Worm (Caenorhabditis elegans) whole organism, L2 larva: ENCODE measurements around the gene B0238.9.

Source experiments
- C34F6.9 ChIP-seq: fragments of 150-350 bp; optimal IDR thresholded peaks from 2 replicates; lab custom pipeline; 2014; ENCODE audit warnings: missing biosample characterization, missing genetic modification characterization
- F13H6.1 ChIP-seq: sonication (generic microtip); optimal IDR thresholded peaks from 2 replicates; lab custom pipeline; 2016; ENCODE audit warnings: missing genetic modification characterization, missing compliant biosample characterization
- R02D3.7 ChIP-seq: fragments of 150-350 bp; optimal IDR thresholded peaks from 2 replicates; lab custom pipeline; 2014; ENCODE audit warnings: missing biosample characterization, missing genetic modification characterization
- Y55F3AM.14 ChIP-seq: fragments of 200-800 bp; sonication (Bioruptor generic); optimal IDR thresholded peaks from 2 replicates; lab custom pipeline; 2018; ENCODE audit warnings: mild to moderate bottlenecking, missing genetic modification characterization, missing compliant biosample characterization
- ZK546.5 ChIP-seq: sonication (generic microtip); optimal IDR thresholded peaks from 2 replicates; lab custom pipeline; 2017; ENCODE audit warnings: missing biosample characterization, missing genetic modification characterization
- alr-1 ChIP-seq: fragments of 150-350 bp; optimal IDR thresholded peaks from 2 replicates; lab custom pipeline; 2014; ENCODE audit warnings: missing biosample characterization, missing genetic modification characterization
- aly-2 ChIP-seq: fragments of 150-350 bp; optimal IDR thresholded peaks from 2 replicates; lab custom pipeline; 2014; ENCODE audit warnings: missing biosample characterization, missing genetic modification characterization
- ama-1 ChIP-seq: fragments of 150-350 bp; optimal IDR thresholded peaks from 2 replicates; lab custom pipeline; 2018; ENCODE audit warnings: inconsistent platforms
- blmp-1 ChIP-seq: sonication (generic microtip); optimal IDR thresholded peaks from 2 replicates; lab custom pipeline; 2017; ENCODE audit warnings: missing genetic modification characterization, mild to moderate bottlenecking, missing compliant biosample characterization, antibody characterized with exemption, moderate library complexity; ENCODE audit not compliant: insufficient read depth
- ceh-16 ChIP-seq: fragments of 150-350 bp; optimal IDR thresholded peaks from 2 replicates; lab custom pipeline; 2014; ENCODE audit warnings: missing biosample characterization, missing genetic modification characterization
- ceh-82 ChIP-seq: fragments of 150-350 bp; optimal IDR thresholded peaks from 2 replicates; lab custom pipeline; 2014; ENCODE audit warnings: missing biosample characterization, missing genetic modification characterization
- crh-2 ChIP-seq: sonication (generic microtip); optimal IDR thresholded peaks from 2 replicates; lab custom pipeline; 2017; ENCODE audit warnings: missing biosample characterization, missing genetic modification characterization
- dmd-4 ChIP-seq: sonication (generic microtip); optimal IDR thresholded peaks from 2 replicates; lab custom pipeline; 2017; ENCODE audit warnings: missing biosample characterization, missing genetic modification characterization
- egl-27 ChIP-seq: sonication (generic microtip); optimal IDR thresholded peaks from 3 replicates; lab custom pipeline; 2017; ENCODE audit warnings: missing biosample characterization, missing genetic modification reagents, missing genetic modification characterization
- elt-1 ChIP-seq: fragments of 150-350 bp; optimal IDR thresholded peaks from 2 replicates; lab custom pipeline; 2014; ENCODE audit warnings: missing biosample characterization, missing genetic modification characterization
- elt-3 ChIP-seq: sonication (generic microtip); optimal IDR thresholded peaks from 2 replicates; lab custom pipeline; 2017; ENCODE audit warnings: missing biosample characterization, missing genetic modification characterization
- fos-1 ChIP-seq: fragments of 150-350 bp; optimal IDR thresholded peaks from 2 replicates; lab custom pipeline; 2014; ENCODE audit warnings: missing biosample characterization, missing genetic modification characterization
- gmeb-1 ChIP-seq: fragments of 150-350 bp; optimal IDR thresholded peaks from 2 replicates; lab custom pipeline; 2014; ENCODE audit warnings: missing biosample characterization, missing genetic modification characterization
- lin-11 ChIP-seq: fragments of 150-350 bp; sonication (generic microtip); optimal IDR thresholded peaks from 2 replicates; lab custom pipeline; 2014; ENCODE audit warnings: missing biosample characterization, missing genetic modification characterization, inconsistent platforms, mixed read lengths
- lin-13 ChIP-seq: fragments of 150-350 bp; optimal IDR thresholded peaks from 2 replicates; lab custom pipeline; 2014; ENCODE audit warnings: missing biosample characterization, missing genetic modification reagents, missing genetic modification characterization
- lin-39 ChIP-seq: fragments of 150-350 bp; optimal IDR thresholded peaks from 2 replicates; lab custom pipeline; 2014; ENCODE audit warnings: missing biosample characterization, missing genetic modification reagents, missing genetic modification characterization
- lsy-2 ChIP-seq, 2 experiments: fragments of 150-350 bp in 1 of 2; sonication (generic microtip) in 1 of 2; optimal IDR thresholded peaks; 2 replicates each; lab custom pipeline; 2014 to 2017; ENCODE audit warnings: missing biosample characterization in 2 of 2, missing genetic modification characterization in 2 of 2
- mab-5 ChIP-seq: fragments of 150-350 bp; optimal IDR thresholded peaks from 2 replicates; lab custom pipeline; 2014; ENCODE audit warnings: missing biosample characterization, missing genetic modification characterization
- mbf-1 ChIP-seq: sonication (generic microtip); optimal IDR thresholded peaks from 2 replicates; lab custom pipeline; 2017; ENCODE audit warnings: missing biosample characterization, missing genetic modification characterization
- mdl-1 ChIP-seq, 2 experiments: fragments of 150-350 bp in 1 of 2; sonication (generic microtip) in 1 of 2; optimal IDR thresholded peaks; 2 replicates each; lab custom pipeline; 2017; ENCODE audit warnings: missing biosample characterization in 2 of 2, missing genetic modification characterization in 2 of 2
- nhr-10 ChIP-seq: sonication (generic microtip); optimal IDR thresholded peaks from 2 replicates; lab custom pipeline; 2017; ENCODE audit warnings: missing biosample characterization, missing genetic modification characterization
- nhr-11 ChIP-seq: fragments of 150-350 bp; optimal IDR thresholded peaks from 2 replicates; lab custom pipeline; 2014; ENCODE audit warnings: missing biosample characterization, missing genetic modification characterization
- nhr-12 ChIP-seq: fragments of 150-350 bp; optimal IDR thresholded peaks from 2 replicates; lab custom pipeline; 2014; ENCODE audit warnings: missing biosample characterization, missing genetic modification characterization
- nhr-129 ChIP-seq: fragments of 150-350 bp; optimal IDR thresholded peaks from 2 replicates; lab custom pipeline; 2014; ENCODE audit warnings: missing biosample characterization, missing genetic modification characterization
- nhr-21 ChIP-seq: fragments of 150-350 bp; optimal IDR thresholded peaks from 2 replicates; lab custom pipeline; 2014; ENCODE audit warnings: missing biosample characterization, missing genetic modification characterization
- nhr-23 ChIP-seq: fragments of 150-350 bp; optimal IDR thresholded peaks from 2 replicates; lab custom pipeline; 2014; ENCODE audit warnings: missing biosample characterization, missing genetic modification reagents, missing genetic modification characterization
- nhr-237 ChIP-seq: fragments of 150-350 bp; optimal IDR thresholded peaks from 2 replicates; lab custom pipeline; 2014; ENCODE audit warnings: missing biosample characterization, missing genetic modification characterization
- nhr-25 ChIP-seq: fragments of 150-350 bp; sonication (generic microtip); optimal IDR thresholded peaks from 3 replicates; lab custom pipeline; 2014; ENCODE audit warnings: missing biosample characterization, missing genetic modification characterization
- nhr-6 ChIP-seq: fragments of 150-350 bp; optimal IDR thresholded peaks from 2 replicates; lab custom pipeline; 2014; ENCODE audit warnings: missing biosample characterization, missing genetic modification characterization
- nhr-77 ChIP-seq: fragments of 150-350 bp; optimal IDR thresholded peaks from 2 replicates; lab custom pipeline; 2014; ENCODE audit warnings: missing biosample characterization, missing genetic modification characterization
- peb-1 ChIP-seq: fragments of 150-350 bp; optimal IDR thresholded peaks from 2 replicates; lab custom pipeline; 2014; ENCODE audit warnings: missing biosample characterization, missing genetic modification characterization
- sem-4 ChIP-seq: fragments of 150-350 bp; optimal IDR thresholded peaks from 2 replicates; lab custom pipeline; 2014; ENCODE audit warnings: missing biosample characterization, missing genetic modification reagents, missing genetic modification characterization
- skn-1 ChIP-seq: sonication (generic microtip); optimal IDR thresholded peaks from 2 replicates; lab custom pipeline; 2017; ENCODE audit warnings: missing biosample characterization, missing genetic modification characterization
- sma-3 ChIP-seq: sonication (generic microtip); optimal IDR thresholded peaks from 2 replicates; lab custom pipeline; 2016; ENCODE audit warnings: missing genetic modification reagents, missing genetic modification characterization, missing compliant biosample characterization
- sma-9 ChIP-seq, 2 experiments: fragments of 150-350 bp in 1 of 2; sonication (generic microtip) in 1 of 2; optimal IDR thresholded peaks; 2 replicates each; lab custom pipeline; 2014 to 2016; ENCODE audit warnings: missing genetic modification characterization in 2 of 2, mild to moderate bottlenecking in 1 of 2, missing biosample characterization in 1 of 2, missing compliant biosample characterization in 1 of 2, missing genetic modification reagents in 1 of 2, moderate library complexity in 1 of 2
- snpc-4 ChIP-seq: fragments of 150-350 bp; optimal IDR thresholded peaks from 2 replicates; lab custom pipeline; 2014; ENCODE audit warnings: missing biosample characterization, missing genetic modification characterization
- unc-39 ChIP-seq: fragments of 150-350 bp; optimal IDR thresholded peaks from 2 replicates; lab custom pipeline; 2014; ENCODE audit warnings: missing biosample characterization, missing genetic modification characterization
- unc-55 ChIP-seq: fragments of 150-350 bp; sonication (generic microtip); optimal IDR thresholded peaks from 3 replicates; lab custom pipeline; 2014; ENCODE audit warnings: missing biosample characterization, missing genetic modification reagents, missing genetic modification characterization
- unc-62 ChIP-seq: fragments of 150-350 bp; optimal IDR thresholded peaks from 2 replicates; lab custom pipeline; 2014; ENCODE audit warnings: missing biosample characterization, missing genetic modification reagents, missing genetic modification characterization
- zag-1 ChIP-seq: fragments of 150-350 bp; optimal IDR thresholded peaks from 2 replicates; lab custom pipeline; 2014; ENCODE audit warnings: missing biosample characterization, missing genetic modification characterization
- ztf-1 ChIP-seq: fragments of 200-800 bp; sonication (Bioruptor generic); conservative IDR thresholded peaks from 2 replicates; pipeline ENCODE4 v1.3.6; 2022; ENCODE audit warnings: missing genetic modification characterization, missing compliant biosample characterization
- ztf-11 ChIP-seq: sonication (generic microtip); optimal IDR thresholded peaks from 2 replicates; lab custom pipeline; 2017; ENCODE audit warnings: missing biosample characterization, missing genetic modification characterization
- ztf-4 ChIP-seq: fragments of 150-350 bp; optimal IDR thresholded peaks from 2 replicates; lab custom pipeline; 2014; ENCODE audit warnings: missing biosample characterization, missing genetic modification characterization

Gene B0238.9

DNA sequence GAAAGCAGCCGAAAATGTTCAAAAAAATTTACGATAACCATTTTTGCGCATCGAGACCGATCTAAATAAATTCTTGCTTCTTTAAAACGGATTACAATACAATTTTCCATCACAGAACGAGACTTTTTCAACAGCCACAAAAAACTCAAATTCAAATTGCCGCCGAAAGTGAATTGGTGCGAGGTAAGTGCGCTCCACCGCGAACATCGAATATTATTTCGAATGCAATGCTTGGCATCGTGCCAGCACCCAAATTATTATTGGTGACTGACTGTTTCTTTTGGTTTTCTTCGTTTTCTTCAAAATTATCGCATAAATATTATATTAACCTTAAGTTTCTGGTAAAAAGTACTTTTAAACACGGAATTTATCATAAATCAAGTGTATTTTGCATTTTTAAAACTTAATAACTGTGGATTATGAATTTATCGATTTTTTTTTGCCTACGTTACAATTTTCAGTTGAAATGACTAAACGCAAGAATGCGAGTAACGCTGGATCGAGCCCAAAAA lies 8.8 kb downstream of the B0238.9 start, which contains the start of gene penr-1:
penr-1 (plus strand) TSS at position 462 of the 512 bp plus-strand sequence.
- no peak for TF ChIP-seq ZK546.5 (tag; lab: Kevin White, UChicago)
- no peak for TF ChIP-seq nhr-23
- TF ChIP-seq nhr-77 (tag; lab: Kevin White, UChicago) = no peak
- peak; percentile 49 for TF ChIP-seq sem-4
- peak; percentile 74 for TF ChIP-seq sma-9 (GFP tag; optimal IDR thresholded peaks at IDR 0.05; lab: Kevin White, UChicago)
- no peak for TF ChIP-seq sma-9 (tag; optimal IDR thresholded peaks at IDR 0.05; lab: Kevin White, UChicago)
- no peak for TF ChIP-seq aly-2 (tag; lab: Kevin White, UChicago)
- TF ChIP-seq lin-11 (tag; lab: Kevin White, UChicago) = peak; percentile 18
- peak; percentile 57 for TF ChIP-seq nhr-129 (tag; lab: Kevin White, UChicago)
- no peak for TF ChIP-seq unc-39 (tag; lab: Kevin White, UChicago)
- no peak for TF ChIP-seq nhr-237 (tag; lab: Kevin White, UChicago)
- peak; percentile 40 for TF ChIP-seq F13H6.1
- TF ChIP-seq nhr-6 (tag; lab: Kevin White, UChicago) = no peak
- no peak for TF ChIP-seq ama-1
- peak; percentile 46 for TF ChIP-seq nhr-25 (tag; lab: Kevin White, UChicago)
- TF ChIP-seq ztf-11 (tag; lab: Kevin White, UChicago) = no peak
- no peak for TF ChIP-seq nhr-12
- no peak for TF ChIP-seq mdl-1 (tag; optimal IDR thresholded peaks at IDR 0.05; lab: Kevin White, UChicago)
- no peak for TF ChIP-seq ztf-4 (tag; lab: Kevin White, UChicago)
- TF ChIP-seq alr-1 (tag; lab: Kevin White, UChicago) = no peak
- TF ChIP-seq zag-1 (tag; lab: Kevin White, UChicago) = no peak
- peak; percentile 76 for TF ChIP-seq C34F6.9 (tag; lab: Kevin White, UChicago)
- no peak for TF ChIP-seq Y55F3AM.14 (GFP tag; lab: Kevin White, UChicago)
- TF ChIP-seq skn-1 (tag; lab: Kevin White, UChicago) = no peak
- no peak for TF ChIP-seq mab-5
- no peak for TF ChIP-seq dmd-4
- TF ChIP-seq ztf-1 = no peak
- TF ChIP-seq unc-55 = peak; percentile 71
- peak; percentile 41 for TF ChIP-seq sma-3 (GFP tag; lab: Kevin White, UChicago)
- TF ChIP-seq lsy-2 (tag; optimal IDR thresholded peaks at IDR 0.05; lab: Kevin White, UChicago) = peak; percentile 3 to 74
- no peak for TF ChIP-seq nhr-21 (tag; lab: Kevin White, UChicago)
- peak; percentile 15 for TF ChIP-seq fos-1 (tag; lab: Kevin White, UChicago)
- no peak for TF ChIP-seq nhr-10
- no peak for TF ChIP-seq egl-27 (tag; lab: Kevin White, UChicago)
- TF ChIP-seq lin-39 (tag; lab: Kevin White, UChicago) = no peak
- TF ChIP-seq lin-13 (GFP tag; lab: Kevin White, UChicago) = peak; percentile 35
- no peak for TF ChIP-seq elt-3 (tag; lab: Kevin White, UChicago)
- TF ChIP-seq ceh-82 (tag; lab: Kevin White, UChicago) = no peak
- no peak for TF ChIP-seq snpc-4 (tag; lab: Kevin White, UChicago)
- TF ChIP-seq peb-1 = no peak
- no peak for TF ChIP-seq R02D3.7 (tag; lab: Kevin White, UChicago)
- TF ChIP-seq mbf-1 = no peak
- TF ChIP-seq nhr-11 (tag; lab: Kevin White, UChicago) = no peak
- TF ChIP-seq gmeb-1 = peak; percentile 92
- TF ChIP-seq elt-1 (tag; lab: Kevin White, UChicago) = no peak
- TF ChIP-seq crh-2 (tag; lab: Kevin White, UChicago) = peak; percentile 62
- no peak for TF ChIP-seq unc-62 (GFP tag; lab: Kevin White, UChicago)
- TF ChIP-seq ceh-16 (tag; lab: Kevin White, UChicago) = no peak
- no peak for TF ChIP-seq blmp-1 (tag; lab: Kevin White, UChicago)
